Fruit fly (Drosophila melanogaster) whole organism, embryonic: ENCODE results near the gene Pka-C2.
A peak's percentile ranks its signal among the peaks of the same experiment; 100 is the strongest.

Experiments used
- BEAF-32 ChIP-seq: fragments of 200-800 bp; sonication (Bioruptor generic); optimal IDR thresholded peaks from 3 replicates; lab custom pipeline; 2017; ENCODE audit warnings: missing biosample characterization, missing genetic modification characterization, mild to moderate bottlenecking, moderate library complexity, missing genetic modification reagents
- CG11085 ChIP-seq: fragments of 200-800 bp; sonication (Bioruptor generic); IDR thresholded peaks from 2 replicates; pipeline ENCODE4 v1.3.6; 2022; ENCODE audit warnings: missing biosample characterization, missing genetic modification characterization
- CG11560 ChIP-seq: fragments of 200-800 bp; sonication (Bioruptor generic); IDR thresholded peaks from 3 replicates; pipeline ENCODE4 v1.3.6; 2022; ENCODE audit warnings: missing biosample characterization, missing genetic modification characterization
- CG13424 ChIP-seq: fragments of 200-800 bp; sonication (Bioruptor generic); optimal IDR thresholded peaks from 2 replicates; lab custom pipeline; 2019; ENCODE audit warnings: missing biosample characterization, mild to moderate bottlenecking, missing genetic modification characterization, moderate library complexity
- CG14050 ChIP-seq: fragments of 200-800 bp; sonication (Bioruptor generic); IDR thresholded peaks from 3 replicates; pipeline ENCODE4 v1.3.6; 2022; ENCODE audit warnings: missing biosample characterization, missing genetic modification characterization
- CG15269 ChIP-seq: fragments of 200-800 bp; sonication (Bioruptor generic); optimal IDR thresholded peaks from 2 replicates; lab custom pipeline; 2018; ENCODE audit warnings: missing biosample characterization, mild to moderate bottlenecking, missing genetic modification characterization, moderate library complexity
- CG17186 ChIP-seq: fragments of 200-800 bp; sonication (Bioruptor generic); optimal IDR thresholded peaks from 3 replicates; lab custom pipeline; 2017; ENCODE audit warnings: missing biosample characterization, missing genetic modification reagents, missing genetic modification characterization
- CG18476 ChIP-seq: fragments of 200-800 bp; sonication (Bioruptor generic); optimal IDR thresholded peaks from 2 replicates; lab custom pipeline; 2016; ENCODE audit warnings: missing biosample characterization, mild to moderate bottlenecking, missing genetic modification characterization
- CG2712 ChIP-seq: fragments of 200-800 bp; optimal IDR thresholded peaks from 3 replicates; lab custom pipeline; 2019; ENCODE audit warnings: missing biosample characterization, mild to moderate bottlenecking, missing genetic modification characterization, moderate library complexity
- CG30403 ChIP-seq: fragments of 200-800 bp; sonication (Bioruptor generic); optimal IDR thresholded peaks from 3 replicates; lab custom pipeline; 2016; ENCODE audit warnings: missing biosample characterization, missing genetic modification characterization
- CG32767 ChIP-seq: fragments of 200-800 bp; sonication (Bioruptor generic); IDR thresholded peaks from 2 replicates; pipeline ENCODE4 v1.3.6; 2022; ENCODE audit warnings: missing biosample characterization, missing genetic modification characterization
- CG32772 ChIP-seq: fragments of 200-800 bp; sonication (Bioruptor generic); IDR thresholded peaks from 2 replicates; pipeline ENCODE4 v1.3.6; 2022; ENCODE audit warnings: missing biosample characterization, missing genetic modification characterization
- CG4360 ChIP-seq: fragments of 200-800 bp; sonication (Bioruptor generic); IDR thresholded peaks from 2 replicates; pipeline ENCODE4 v1.3.6; 2022; ENCODE audit warnings: missing biosample characterization, missing genetic modification characterization
- CG4707 ChIP-seq: fragments of 200-800 bp; sonication (Bioruptor generic); optimal IDR thresholded peaks from 2 replicates; lab custom pipeline; 2018; ENCODE audit warnings: missing biosample characterization, mild to moderate bottlenecking, missing genetic modification characterization, moderate library complexity
- CG4820 ChIP-seq: fragments of 200-800 bp; sonication (Bioruptor generic); optimal IDR thresholded peaks from 3 replicates; lab custom pipeline; 2016; ENCODE audit warnings: missing biosample characterization, missing genetic modification characterization
- CG6254 ChIP-seq: fragments of 200-800 bp; sonication (Bioruptor generic); optimal IDR thresholded peaks from 3 replicates; lab custom pipeline; 2017; ENCODE audit warnings: mild to moderate bottlenecking, missing biosample characterization, missing genetic modification reagents, missing genetic modification characterization
- CG7357 ChIP-seq: fragments of 200-800 bp; sonication (Bioruptor generic); IDR thresholded peaks from 3 replicates; pipeline ENCODE4 v1.3.6; 2022; ENCODE audit warnings: missing biosample characterization, missing genetic modification characterization
- CG7372 ChIP-seq: fragments of 200-800 bp; sonication (Bioruptor generic); IDR thresholded peaks from 2 replicates; pipeline ENCODE4 v1.3.6; 2022; ENCODE audit warnings: missing biosample characterization, missing genetic modification characterization
- Dfd ChIP-seq, 2 experiments: fragments of >200 bp; optimal IDR thresholded peaks; 2 replicates each; lab custom pipeline; 2017; ENCODE audit warnings: missing biosample characterization in 2 of 2, missing genetic modification characterization in 2 of 2
- Dip2 ChIP-seq: fragments of 200-800 bp; sonication (Bioruptor generic); IDR thresholded peaks from 2 replicates; pipeline ENCODE4 v1.3.6; 2022; ENCODE audit warnings: missing biosample characterization, missing genetic modification characterization
- Dp ChIP-seq: fragments of 200-800 bp; sonication (Bioruptor generic); optimal IDR thresholded peaks from 2 replicates; lab custom pipeline; 2018; ENCODE audit warnings: missing biosample characterization, mild to moderate bottlenecking, missing genetic modification characterization, moderate library complexity
- Ets65A ChIP-seq: fragments of 200-800 bp; sonication (Bioruptor generic); peaks from one replicate; lab custom pipeline; 2016; ENCODE audit warnings: missing biosample characterization, missing genetic modification characterization
- HLHmδ ChIP-seq: fragments of 200-800 bp; sonication (Bioruptor generic); optimal IDR thresholded peaks from 2 replicates; lab custom pipeline; 2018; ENCODE audit warnings: missing biosample characterization, mild to moderate bottlenecking, missing genetic modification characterization, moderate library complexity
- Hey ChIP-seq: fragments of 200-800 bp; sonication (Bioruptor generic); optimal IDR thresholded peaks from 3 replicates; lab custom pipeline; 2018; ENCODE audit warnings: missing biosample characterization, mild to moderate bottlenecking, missing genetic modification characterization
- Lpt ChIP-seq: fragments of >200 bp; optimal IDR thresholded peaks from 2 replicates; lab custom pipeline; 2018; ENCODE audit warnings: missing biosample characterization, missing genetic modification characterization
- NFAT ChIP-seq: fragments of 200-800 bp; sonication (Bioruptor generic); IDR thresholded peaks from 2 replicates; pipeline ENCODE4 v1.3.6; 2022; ENCODE audit warnings: missing biosample characterization, missing genetic modification characterization
- PHDP ChIP-seq: fragments of 200-800 bp; sonication (Bioruptor generic); optimal IDR thresholded peaks from 3 replicates; lab custom pipeline; 2018; ENCODE audit warnings: missing biosample characterization, mild to moderate bottlenecking, missing genetic modification characterization, moderate library complexity
- Rfx ChIP-seq: fragments of 200-800 bp; sonication (Bioruptor generic); IDR thresholded peaks from 2 replicates; pipeline ENCODE4 v1.3.6; 2022; ENCODE audit warnings: missing biosample characterization, missing genetic modification characterization
- Sin3A ChIP-seq: fragments of >200 bp; optimal IDR thresholded peaks from 2 replicates; lab custom pipeline; 2018
- Six4 ChIP-seq: fragments of 200-800 bp; sonication (Bioruptor generic); optimal IDR thresholded peaks from 2 replicates; lab custom pipeline; 2016; ENCODE audit warnings: missing biosample characterization, missing genetic modification characterization
- Tbp ChIP-seq: fragments of >200 bp; optimal IDR thresholded peaks from 2 replicates; lab custom pipeline; 2018; ENCODE audit warnings: missing biosample characterization, missing genetic modification characterization
- Trl ChIP-seq, 3 experiments: fragments of >200 bp in 2 of 3; fragments of 200-800 bp in 1 of 3; sonication (Bioruptor generic) in 1 of 3; optimal IDR thresholded peaks; 2 replicates in 1 of 3; 3 replicates in 2 of 3; lab custom pipeline; 2016 to 2017; ENCODE audit warnings: missing biosample characterization in 1 of 3, missing genetic modification characterization in 1 of 3
- Xbp1 ChIP-seq: fragments of 200-800 bp; sonication (Bioruptor generic); optimal IDR thresholded peaks from 3 replicates; lab custom pipeline; 2016; ENCODE audit warnings: missing biosample characterization, mild to moderate bottlenecking, missing genetic modification characterization
- bigmax ChIP-seq: fragments of 200-800 bp; sonication (Bioruptor generic); optimal IDR thresholded peaks from 2 replicates; lab custom pipeline; 2018; ENCODE audit warnings: missing biosample characterization, mild to moderate bottlenecking, missing genetic modification characterization
- disco-r ChIP-seq: fragments of 200-800 bp; sonication (Bioruptor generic); optimal IDR thresholded peaks from 2 replicates; lab custom pipeline; 2016; ENCODE audit warnings: missing biosample characterization, missing genetic modification characterization
- dpn ChIP-seq, 2 experiments: fragments of 200-800 bp; sonication (Bioruptor generic); optimal IDR thresholded peaks; 3 replicates each; lab custom pipeline; 2016; ENCODE audit warnings: missing biosample characterization in 2 of 2, missing genetic modification characterization in 2 of 2
- ewg ChIP-seq: fragments of 200-800 bp; sonication (Bioruptor generic); optimal IDR thresholded peaks from 3 replicates; lab custom pipeline; 2017; ENCODE audit warnings: mild to moderate bottlenecking, missing biosample characterization, missing genetic modification reagents, missing genetic modification characterization
- gem ChIP-seq: fragments of 200-800 bp; sonication (Bioruptor generic); optimal IDR thresholded peaks from 2 replicates; lab custom pipeline; 2019; ENCODE audit warnings: missing biosample characterization, mild to moderate bottlenecking, missing genetic modification characterization, moderate library complexity
- grau ChIP-seq: fragments of 200-800 bp; optimal IDR thresholded peaks from 3 replicates; lab custom pipeline; 2019; ENCODE audit warnings: missing biosample characterization, mild to moderate bottlenecking, missing genetic modification characterization, moderate library complexity
- jing ChIP-seq: fragments of 200-800 bp; sonication (Bioruptor generic); optimal IDR thresholded peaks from 2 replicates; lab custom pipeline; 2018; ENCODE audit warnings: missing biosample characterization, mild to moderate bottlenecking, missing genetic modification characterization
- knrl ChIP-seq: fragments of 200-800 bp; sonication (Bioruptor generic); IDR thresholded peaks from 3 replicates; pipeline ENCODE4 v1.3.6; 2022; ENCODE audit warnings: missing biosample characterization, missing genetic modification characterization; ENCODE audit not compliant: partially characterized antibody
- lab ChIP-seq: fragments of 200-800 bp; sonication (Bioruptor generic); optimal IDR thresholded peaks from 3 replicates; lab custom pipeline; 2017; ENCODE audit warnings: missing biosample characterization, missing genetic modification characterization, mild to moderate bottlenecking, moderate library complexity, missing genetic modification reagents
- nerfin-1 ChIP-seq: fragments of 200-800 bp; sonication (Bioruptor generic); optimal IDR thresholded peaks from 3 replicates; lab custom pipeline; 2019; ENCODE audit warnings: missing biosample characterization, mild to moderate bottlenecking, missing genetic modification characterization, moderate library complexity
- phol ChIP-seq: fragments of 200-800 bp; sonication (Bioruptor generic); optimal IDR thresholded peaks from 3 replicates; lab custom pipeline; 2018; ENCODE audit warnings: missing biosample characterization, mild to moderate bottlenecking, missing genetic modification characterization, moderate library complexity
- pum ChIP-seq: fragments of 200-800 bp; sonication (Bioruptor generic); optimal IDR thresholded peaks from 2 replicates; lab custom pipeline; 2016; ENCODE audit warnings: missing biosample characterization, missing genetic modification characterization
- ranshi ChIP-seq: fragments of 200-800 bp; sonication (Bioruptor generic); IDR thresholded peaks from 2 replicates; pipeline ENCODE4 v1.3.6; 2022; ENCODE audit warnings: missing biosample characterization, missing genetic modification characterization
- sna ChIP-seq: fragments of 200-800 bp; sonication (Bioruptor generic); IDR thresholded peaks from 2 replicates; pipeline ENCODE4 v1.3.6; 2022; ENCODE audit warnings: missing biosample characterization, missing genetic modification characterization; ENCODE audit not compliant: partially characterized antibody
- tio ChIP-seq: fragments of 200-800 bp; sonication (Bioruptor generic); optimal IDR thresholded peaks from 2 replicates; lab custom pipeline; 2017; ENCODE audit warnings: missing biosample characterization, missing genetic modification characterization, inconsistent platforms
- tll ChIP-seq, 2 experiments: fragments of 200-800 bp in 1 of 2; fragments of >200 bp in 1 of 2; sonication (Bioruptor generic) in 1 of 2; optimal IDR thresholded peaks; 2 replicates each; lab custom pipeline; 2017 to 2019; ENCODE audit warnings: missing biosample characterization in 2 of 2, missing genetic modification characterization in 2 of 2, mild to moderate bottlenecking in 1 of 2, moderate library complexity in 1 of 2
- unpg ChIP-seq: fragments of 200-800 bp; sonication (Bioruptor generic); optimal IDR thresholded peaks from 3 replicates; lab custom pipeline; 2018; ENCODE audit warnings: missing biosample characterization, mild to moderate bottlenecking, missing genetic modification characterization, moderate library complexity
- vvl ChIP-seq: fragments of 200-800 bp; sonication (Bioruptor generic); IDR thresholded peaks from 2 replicates; pipeline ENCODE4 v1.3.6; 2022; ENCODE audit warnings: missing biosample characterization, missing genetic modification characterization

Pka-C2 gene

DNA sequence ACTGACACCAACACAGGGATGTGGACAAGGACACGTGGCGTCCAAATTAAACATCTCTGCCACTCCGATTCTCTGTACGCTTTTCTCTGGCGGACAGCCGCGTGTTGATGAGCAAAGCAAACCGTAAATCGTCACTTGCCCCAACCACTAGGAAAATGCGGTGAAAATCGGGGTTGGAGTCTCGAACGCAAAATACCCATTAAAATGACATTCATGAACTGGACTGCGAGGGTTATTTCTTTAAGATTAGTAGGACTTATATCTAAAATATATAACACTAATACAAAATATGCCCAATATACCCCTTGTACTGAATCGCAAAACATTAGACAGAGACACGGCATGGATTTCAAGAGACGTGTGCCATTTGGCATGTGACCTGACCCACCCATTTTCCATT is 21.5 kb upstream of the Pka-C2 start (continued):
- TF ChIP-seq Dip2 (GFP tag; lab: Robert Waterston, UW), result no peak
- TF ChIP-seq Six4 (GFP tag; lab: Kevin White, UChicago), result no peak
- peak; percentile 2 for TF ChIP-seq ewg (GFP tag; lab: Kevin White, UChicago)
- no peak for TF ChIP-seq HLHmδ (GFP tag; lab: Kevin White, UChicago)
- TF ChIP-seq BEAF-32 (GFP tag; lab: Kevin White, UChicago), result no peak
- no peak for TF ChIP-seq PHDP (tag; lab: Kevin White, UChicago)
- no peak for TF ChIP-seq Dp
- TF ChIP-seq CG2712 (tag; lab: Kevin White, UChicago), result peak; percentile 53
- no peak for TF ChIP-seq bigmax (GFP tag; lab: Kevin White, UChicago)
- peak; percentile 7 for TF ChIP-seq CG4820 (GFP tag; lab: Kevin White, UChicago)
- TF ChIP-seq Hey, result peak; percentile 91
- TF ChIP-seq dpn (GFP tag; optimal IDR thresholded peaks at IDR 0.05; lab: Kevin White, UChicago), result no peak
- no peak for TF ChIP-seq Tbp
- TF ChIP-seq disco-r (GFP tag; lab: Kevin White, UChicago), result no peak
- no peak for TF ChIP-seq Lpt (GFP tag; lab: Kevin White, UChicago)
- peak; percentile 16 for TF ChIP-seq Xbp1 (GFP tag; lab: Kevin White, UChicago)
- TF ChIP-seq Dfd (GFP tag; optimal IDR thresholded peaks at IDR 0.05; lab: Kevin White, UChicago), result no peak
- TF ChIP-seq CG18476 (GFP tag; lab: Kevin White, UChicago), result no peak
- no peak for TF ChIP-seq pum (GFP tag; lab: Kevin White, UChicago)
- no peak for TF ChIP-seq CG11085
- TF ChIP-seq Trl (optimal IDR thresholded peaks at IDR 0.05; lab: Kevin White, UChicago), result no peak
- TF ChIP-seq Trl (GFP tag; optimal IDR thresholded peaks at IDR 0.05; lab: Kevin White, UChicago), result no peak
- peak; percentile 1 for TF ChIP-seq CG15269 (tag; lab: Kevin White, UChicago)
- TF ChIP-seq NFAT (GFP tag; lab: Robert Waterston, UW), result no peak
- TF ChIP-seq Rfx, result 0 out of 2 replicates have a peak, but pooled peaks have one; percentile 31
- TF ChIP-seq nerfin-1, result peak; percentile 32
- no peak for TF ChIP-seq CG11560 (tag; lab: Robert Waterston, UW)
- TF ChIP-seq Sin3A (lab: Kevin White, UChicago), result no peak
- TF ChIP-seq tio (GFP tag; lab: Kevin White, UChicago), result no peak
- TF ChIP-seq CG4360, result no peak
- peak; percentile 51 for TF ChIP-seq lab (GFP tag; lab: Kevin White, UChicago)
- TF ChIP-seq CG14050, result 0 out of 3 replicates have a peak, but pooled peaks have one; percentile 20
- TF ChIP-seq vvl (GFP tag; lab: Robert Waterston, UW), result peak; percentile 63
- TF ChIP-seq CG32772 (GFP tag; lab: Robert Waterston, UW), result peak; percentile 61; the same call in 1 of the 2 replicates
- no peak for TF ChIP-seq CG7372 (GFP tag; lab: Robert Waterston, UW)
- TF ChIP-seq jing (GFP tag; lab: Kevin White, UChicago), result no peak
- TF ChIP-seq CG7357, result no peak
- peak; percentile 14 for TF ChIP-seq CG30403 (GFP tag; lab: Kevin White, UChicago)
- no peak for TF ChIP-seq grau (tag; lab: Kevin White, UChicago)
- no peak for TF ChIP-seq CG32767 (GFP tag; lab: Robert Waterston, UW)
- no peak for TF ChIP-seq CG4707
- peak; percentile 16 for TF ChIP-seq unpg (GFP tag; lab: Kevin White, UChicago)
- TF ChIP-seq CG6254 (GFP tag; lab: Kevin White, UChicago), result no peak
- no peak for TF ChIP-seq knrl
- TF ChIP-seq ranshi (GFP tag; lab: Robert Waterston, UW), result peak; percentile 27; the same call in 1 of the 2 replicates
- peak; percentile 50 for TF ChIP-seq gem
- no peak for TF ChIP-seq tll (GFP tag; optimal IDR thresholded peaks at IDR 0.05; lab: Kevin White, UChicago)
- TF ChIP-seq sna, result no peak
- TF ChIP-seq CG17186 (GFP tag; lab: Kevin White, UChicago), result no peak
- TF ChIP-seq CG13424, result peak; percentile 8
- TF ChIP-seq Ets65A (GFP tag; lab: Kevin White, UChicago), result no peak
- TF ChIP-seq phol (tag; lab: Kevin White, UChicago), result peak; percentile 17
